Fruit fly (Drosophila melanogaster): Measurements from ENCODE around the gene slou.
A peak's percentile ranks its signal among the peaks of the same experiment; 100 is the strongest.

slou gene

dm6 chr3R:21501263-21501824, 55.6 kb downstream of the slou start (continued):
- TF ChIP-seq CG7987 (GFP tag; optimal IDR thresholded peaks at IDR 0.05), result no peak
- TF ChIP-seq oc (tag; optimal IDR thresholded peaks at IDR 0.05), result peak; percentile 81
- no peak for TF ChIP-seq CG32767 (GFP tag; IDR thresholded peaks at IDR 0.05)
- TF ChIP-seq Ets97D (GFP tag; optimal IDR thresholded peaks at IDR 0.05), result no peak
- no peak for TF ChIP-seq sna (GFP tag; IDR thresholded peaks at IDR 0.05; ENCODE audit: partially characterized antibody)
- TF ChIP-seq CG10267 (tag; optimal IDR thresholded peaks at IDR 0.05), result no peak
- peak; percentile 84 for TF ChIP-seq sd (tag; optimal IDR thresholded peaks at IDR 0.05)
- TF ChIP-seq CG11560 (tag; IDR thresholded peaks at IDR 0.05), result no peak
- peak; percentile 58 for TF ChIP-seq run (tag; optimal IDR thresholded peaks at IDR 0.05)
- TF ChIP-seq CG8089 (GFP tag; optimal IDR thresholded peaks at IDR 0.05), result no peak
- TF ChIP-seq grn (GFP tag; optimal IDR thresholded peaks at IDR 0.05), result peak; percentile 59
- TF ChIP-seq yki (optimal IDR thresholded peaks at IDR 0.05), result no peak
- TF ChIP-seq CG10209 (GFP tag; optimal IDR thresholded peaks at IDR 0.05), result no peak
- no peak for TF ChIP-seq CG4707 (GFP tag; optimal IDR thresholded peaks at IDR 0.05)
- TF ChIP-seq lmd (GFP tag; IDR thresholded peaks at IDR 0.05), result no peak
- TF ChIP-seq CG14441 (GFP tag; IDR thresholded peaks at IDR 0.05), result no peak

dm6 chr3R:21499131-21500036, 57.6 kb downstream of the slou start, which contains the start of gene C15:
C15 (plus strand) TSS chr3R:21499986.
- TF ChIP-seq ttk (GFP tag; IDR thresholded peaks at IDR 0.05) (peak; percentile 16; the same call in 1 of the 2 replicates), Taf1 (GFP tag; IDR thresholded peaks at IDR 0.05) (no peak), CG2678 (tag; optimal IDR thresholded peaks at IDR 0.05) (no peak), CG34376 (GFP tag; optimal IDR thresholded peaks at IDR 0.05) (peak; percentile 13), ems (GFP tag; optimal IDR thresholded peaks at IDR 0.05) (peak; percentile 35), zfh2 (GFP tag; optimal IDR thresholded peaks at IDR 0.05) (no peak), bbx (GFP tag; IDR thresholded peaks at IDR 0.05; ENCODE audit: partially characterized antibody) (peak; percentile 58), oc (tag; optimal IDR thresholded peaks at IDR 0.05) (peak; percentile 55), bab2 (GFP tag; optimal IDR thresholded peaks at IDR 0.05) (no peak), CG33213 (GFP tag; optimal IDR thresholded peaks at IDR 0.05) (no peak), Jarid2 (GFP tag; optimal IDR thresholded peaks at IDR 0.05) (peak; percentile 25), Scr (GFP tag; IDR thresholded peaks at IDR 0.05; ENCODE audit: partially characterized antibody) (peak; percentile 43; the same call in 1 of the 2 replicates), croc (GFP tag; conservative IDR thresholded peaks at IDR 0.05) (no peak), Xbp1 (GFP tag; optimal IDR thresholded peaks at IDR 0.05) (no peak), CG4424 (GFP tag; optimal IDR thresholded peaks at IDR 0.05) (no peak), ftz-f1 (GFP tag; optimal IDR thresholded peaks at IDR 0.05) (peak; percentile 29), CG3838 (GFP tag; optimal IDR thresholded peaks at IDR 0.05) (no peak), CG7372 (GFP tag; IDR thresholded peaks at IDR 0.05) (no peak), CG4360 (GFP tag; IDR thresholded peaks at IDR 0.05) (no peak), Hr39 (optimal IDR thresholded peaks at IDR 0.05) (no peak), onecut (GFP tag; IDR thresholded peaks at IDR 0.05) (no peak), CG10543 (GFP tag; optimal IDR thresholded peaks at IDR 0.05) (peak; percentile 32), lola (GFP tag; optimal IDR thresholded peaks at IDR 0.05) (no peak), Deaf1 (tag; optimal IDR thresholded peaks at IDR 0.05) (peak; percentile 68), CG13123 (GFP tag; optimal IDR thresholded peaks at IDR 0.05) (no peak), CG18476 (GFP tag; optimal IDR thresholded peaks at IDR 0.05) (no peak), tin (GFP tag; optimal IDR thresholded peaks at IDR 0.05) (no peak), Poxn (GFP tag; IDR thresholded peaks at IDR 0.05) (no peak), CG18764 (GFP tag; optimal IDR thresholded peaks at IDR 0.05) (no peak), CG9932 (GFP tag; IDR thresholded peaks at IDR 0.05) (no peak), lab (GFP tag; optimal IDR thresholded peaks at IDR 0.05) (peak; percentile 4), ato (GFP tag; IDR thresholded peaks at IDR 0.05; ENCODE audit: partially characterized antibody) (no peak), al (GFP tag; IDR thresholded peaks at IDR 0.05) (no peak), HmgZ (tag; optimal IDR thresholded peaks at IDR 0.05) (no peak)

All from whole organism, embryonic.